Fruit fly (Drosophila melanogaster) whole organism, wandering third instar larva: ENCODE data around the gene CG31157.

Experiments
- Abd-B ChIP-seq: fragments of >200 bp; optimal IDR thresholded peaks from 2 replicates; lab custom pipeline; 2017; ENCODE audit warnings: missing biosample characterization, missing genetic modification characterization
- CG32264 ChIP-seq: fragments of 200-800 bp; sonication (Bioruptor generic); optimal IDR thresholded peaks from 2 replicates; lab custom pipeline; 2016; ENCODE audit warnings: missing biosample characterization, missing genetic modification characterization
- CG9705 ChIP-seq: fragments of 200-800 bp; sonication (Bioruptor generic); optimal IDR thresholded peaks from 2 replicates; lab custom pipeline; 2018; ENCODE audit warnings: missing biosample characterization, mild to moderate bottlenecking, missing genetic modification characterization
- CrebA ChIP-seq: fragments of 200-800 bp; sonication (Bioruptor generic); optimal IDR thresholded peaks from 2 replicates; lab custom pipeline; 2016; ENCODE audit warnings: missing biosample characterization, mild to moderate bottlenecking, missing genetic modification characterization, borderline replicate concordance
- Dfd ChIP-seq: fragments of >200 bp; optimal IDR thresholded peaks from 2 replicates; lab custom pipeline; 2017; ENCODE audit warnings: missing biosample characterization, missing genetic modification characterization
- Dif ChIP-seq: fragments of 200-275, 200-300 bp; sonication (Bioruptor generic); optimal IDR thresholded peaks from 2 replicates; lab custom pipeline; 2018; ENCODE audit warnings: missing biosample characterization, missing genetic modification characterization; ENCODE audit not compliant: partially characterized antibody
- GATAd ChIP-seq: sonication (Bioruptor generic); optimal IDR thresholded peaks from 2 replicates; lab custom pipeline; 2016; ENCODE audit warnings: missing biosample characterization, missing genetic modification characterization
- HLH106 ChIP-seq: fragments of 200-800 bp; optimal IDR thresholded peaks from 3 replicates; lab custom pipeline; 2019; ENCODE audit warnings: missing biosample characterization, mild to moderate bottlenecking, missing genetic modification characterization, moderate library complexity
- Hnf4 ChIP-seq: fragments of 200-800 bp; sonication (Bioruptor generic); optimal IDR thresholded peaks from 2 replicates; lab custom pipeline; 2016; ENCODE audit warnings: missing biosample characterization, mild to moderate bottlenecking, missing genetic modification characterization
- Hr78 ChIP-seq: fragments of >200 bp; optimal IDR thresholded peaks from 2 replicates; lab custom pipeline; 2017; ENCODE audit warnings: missing biosample characterization, missing genetic modification characterization
- Hr83 ChIP-seq: fragments of 200-300 bp; sonication (Bioruptor generic); optimal IDR thresholded peaks from 2 replicates; lab custom pipeline; 2016; ENCODE audit warnings: missing biosample characterization, mild to moderate bottlenecking, missing genetic modification characterization, moderate library complexity; ENCODE audit not compliant: poor library complexity, severe bottlenecking
- Jra ChIP-seq: sonication (Bioruptor generic); optimal IDR thresholded peaks from 2 replicates; lab custom pipeline; 2016; ENCODE audit warnings: missing biosample characterization, missing genetic modification characterization
- Mio ChIP-seq: sonication (Bioruptor generic); optimal IDR thresholded peaks from 2 replicates; lab custom pipeline; 2016; ENCODE audit warnings: missing biosample characterization, missing genetic modification characterization
- Myc ChIP-seq: fragments of >200 bp; optimal IDR thresholded peaks from 2 replicates; lab custom pipeline; 2017
- N ChIP-seq: fragments of >200 bp; optimal IDR thresholded peaks from 2 replicates; lab custom pipeline; 2018; ENCODE audit warnings: missing biosample characterization, missing external identifiers, missing genetic modification characterization
- OdsH ChIP-seq: fragments of 200-800 bp; sonication (Bioruptor generic); optimal IDR thresholded peaks from 2 replicates; lab custom pipeline; 2016; ENCODE audit warnings: missing biosample characterization, mild to moderate bottlenecking, missing genetic modification characterization
- Rel ChIP-seq, 2 experiments: fragments of 200-800 bp; sonication (Bioruptor generic) in 1 of 2; optimal IDR thresholded peaks; 2 replicates in 1 of 2; 3 replicates in 1 of 2; lab custom pipeline; 2016 to 2019; ENCODE audit warnings: mild to moderate bottlenecking in 2 of 2, missing biosample characterization in 2 of 2, missing genetic modification characterization in 2 of 2, moderate library complexity in 1 of 2
- Sp1 ChIP-seq: fragments of 200-800 bp; sonication (Bioruptor generic); optimal IDR thresholded peaks from 3 replicates; lab custom pipeline; 2019; ENCODE audit warnings: missing biosample characterization, mild to moderate bottlenecking, missing genetic modification characterization, moderate library complexity
- Vsx2 ChIP-seq: fragments of 200-300, 225-300 bp; sonication (Bioruptor generic); optimal IDR thresholded peaks from 2 replicates; lab custom pipeline; 2018; ENCODE audit warnings: missing biosample characterization, missing genetic modification characterization; ENCODE audit not compliant: partially characterized antibody
- br ChIP-seq: fragments of 200-800 bp; sonication (Bioruptor generic); optimal IDR thresholded peaks from 2 replicates; lab custom pipeline; 2016; ENCODE audit warnings: missing biosample characterization, missing genetic modification characterization
- brk ChIP-seq: fragments of 200-800 bp; sonication (Bioruptor generic); optimal IDR thresholded peaks from 2 replicates; lab custom pipeline; 2016; ENCODE audit warnings: missing biosample characterization, mild to moderate bottlenecking, missing genetic modification characterization
- dl ChIP-seq, 2 experiments: fragments of 175-275, 200-275 bp in 1 of 2; fragments of 200-275 bp in 1 of 2; sonication (Bioruptor generic); optimal IDR thresholded peaks; lab custom pipeline; 2018; ENCODE audit warnings: mild to moderate bottlenecking in 2 of 2, missing biosample characterization in 2 of 2, missing genetic modification characterization in 2 of 2, moderate library complexity in 2 of 2; ENCODE audit not compliant: partially characterized antibody in 2 of 2, insufficient read depth in 1 of 2
- dmrt93B ChIP-seq: fragments of 200-800 bp; sonication (Bioruptor generic); optimal IDR thresholded peaks from 2 replicates; lab custom pipeline; 2018; ENCODE audit warnings: missing biosample characterization, mild to moderate bottlenecking, missing genetic modification characterization
- dsf ChIP-seq: sonication (Bioruptor generic); optimal IDR thresholded peaks from 2 replicates; lab custom pipeline; 2016; ENCODE audit warnings: missing biosample characterization, missing genetic modification characterization, borderline replicate concordance
- ey ChIP-seq: fragments of 200-800 bp; sonication (Bioruptor generic); optimal IDR thresholded peaks from 2 replicates; lab custom pipeline; 2016; ENCODE audit warnings: missing biosample characterization, missing genetic modification characterization
- foxo ChIP-seq, 2 experiments: fragments of 200-800 bp; sonication (Bioruptor generic); optimal IDR thresholded peaks; 2 replicates in 1 of 2; 3 replicates in 1 of 2; lab custom pipeline; 2016 to 2017; ENCODE audit warnings: missing biosample characterization in 2 of 2, missing genetic modification characterization in 2 of 2
- fru ChIP-seq: fragments of 200-800 bp; sonication (Bioruptor generic); optimal IDR thresholded peaks from 3 replicates; lab custom pipeline; 2016; ENCODE audit warnings: missing biosample characterization, mild to moderate bottlenecking, missing genetic modification characterization
- h ChIP-seq: fragments of 200-800 bp; sonication (Bioruptor generic); optimal IDR thresholded peaks from 3 replicates; lab custom pipeline; 2016; ENCODE audit warnings: missing biosample characterization, mild to moderate bottlenecking, missing genetic modification characterization
- jim ChIP-seq: fragments of 175-275, 200-325 bp; sonication (Bioruptor generic); optimal IDR thresholded peaks from 2 replicates; lab custom pipeline; 2016; ENCODE audit warnings: missing biosample characterization, mild to moderate bottlenecking, missing genetic modification characterization
- lola ChIP-seq: fragments of >200 bp; optimal IDR thresholded peaks from 2 replicates; lab custom pipeline; 2017; ENCODE audit warnings: missing biosample characterization, missing genetic modification characterization
- pan ChIP-seq: fragments of >200 bp; optimal IDR thresholded peaks from 2 replicates; lab custom pipeline; 2017
- psq ChIP-seq: fragments of 200-800 bp; sonication (Bioruptor generic); optimal IDR thresholded peaks from 3 replicates; lab custom pipeline; 2017; ENCODE audit warnings: missing biosample characterization, mild to moderate bottlenecking, missing genetic modification characterization, moderate library complexity
- rgr ChIP-seq: fragments of 200-800 bp; sonication (Bioruptor generic); optimal IDR thresholded peaks from 3 replicates; lab custom pipeline; 2016; ENCODE audit warnings: missing biosample characterization, mild to moderate bottlenecking, missing genetic modification characterization
- sage ChIP-seq: fragments of 200-800 bp; sonication (Bioruptor generic); optimal IDR thresholded peaks from 2 replicates; lab custom pipeline; 2016; ENCODE audit warnings: missing biosample characterization, mild to moderate bottlenecking, missing genetic modification characterization
- sv ChIP-seq: fragments of 200-800 bp; sonication (Bioruptor generic); optimal IDR thresholded peaks from 3 replicates; lab custom pipeline; 2016; ENCODE audit warnings: missing biosample characterization, missing genetic modification characterization
- tai ChIP-seq: sonication (Bioruptor generic); optimal IDR thresholded peaks from 2 replicates; lab custom pipeline; 2016; ENCODE audit warnings: missing biosample characterization, missing genetic modification characterization
- usp ChIP-seq: fragments of >200 bp; optimal IDR thresholded peaks from 2 replicates; lab custom pipeline; 2017; ENCODE audit warnings: missing biosample characterization, missing genetic modification characterization
- woc ChIP-seq: sonication (Bioruptor generic); optimal IDR thresholded peaks from 2 replicates; lab custom pipeline; 2016; ENCODE audit warnings: missing biosample characterization, mild to moderate bottlenecking, missing genetic modification characterization

Gene CG31157

DNA sequence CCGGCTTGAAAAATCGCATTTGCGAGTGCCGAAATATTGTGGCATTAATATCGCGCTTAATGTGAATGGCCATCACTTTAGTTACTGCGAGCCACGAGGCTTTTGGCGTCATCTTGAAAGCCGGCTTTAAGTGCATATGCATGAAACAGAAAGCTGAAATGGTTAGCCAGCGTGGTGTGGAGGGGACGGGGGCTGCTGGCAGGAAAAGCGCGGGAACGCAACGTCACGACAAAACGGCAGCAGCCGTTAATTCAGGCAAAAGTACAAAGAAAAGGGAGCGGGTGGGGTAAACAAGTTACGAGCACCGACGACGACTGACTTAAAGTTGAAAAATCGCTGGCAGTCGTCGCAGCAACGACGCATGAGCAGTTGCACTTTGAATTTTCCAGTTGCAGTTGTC is 32.1 kb upstream of the CG31157 start:
- TF ChIP-seq lola (GFP tag; lab: Kevin White, UChicago) (no peak), sv (GFP tag; lab: Kevin White, UChicago) (no peak), Jra (GFP tag; lab: Kevin White, UChicago) (no peak), Dfd (no peak), Abd-B (GFP tag; lab: Kevin White, UChicago) (no peak), Myc (lab: Kevin White, UChicago) (no peak), GATAd (no peak), fru (GFP tag; lab: Kevin White, UChicago) (no peak), CrebA (GFP tag; lab: Kevin White, UChicago) (no peak), Hr83 (GFP tag; lab: Kevin White, UChicago) (no peak), usp (GFP tag; lab: Kevin White, UChicago) (no peak), CG32264 (GFP tag; lab: Kevin White, UChicago) (no peak)

DNA sequence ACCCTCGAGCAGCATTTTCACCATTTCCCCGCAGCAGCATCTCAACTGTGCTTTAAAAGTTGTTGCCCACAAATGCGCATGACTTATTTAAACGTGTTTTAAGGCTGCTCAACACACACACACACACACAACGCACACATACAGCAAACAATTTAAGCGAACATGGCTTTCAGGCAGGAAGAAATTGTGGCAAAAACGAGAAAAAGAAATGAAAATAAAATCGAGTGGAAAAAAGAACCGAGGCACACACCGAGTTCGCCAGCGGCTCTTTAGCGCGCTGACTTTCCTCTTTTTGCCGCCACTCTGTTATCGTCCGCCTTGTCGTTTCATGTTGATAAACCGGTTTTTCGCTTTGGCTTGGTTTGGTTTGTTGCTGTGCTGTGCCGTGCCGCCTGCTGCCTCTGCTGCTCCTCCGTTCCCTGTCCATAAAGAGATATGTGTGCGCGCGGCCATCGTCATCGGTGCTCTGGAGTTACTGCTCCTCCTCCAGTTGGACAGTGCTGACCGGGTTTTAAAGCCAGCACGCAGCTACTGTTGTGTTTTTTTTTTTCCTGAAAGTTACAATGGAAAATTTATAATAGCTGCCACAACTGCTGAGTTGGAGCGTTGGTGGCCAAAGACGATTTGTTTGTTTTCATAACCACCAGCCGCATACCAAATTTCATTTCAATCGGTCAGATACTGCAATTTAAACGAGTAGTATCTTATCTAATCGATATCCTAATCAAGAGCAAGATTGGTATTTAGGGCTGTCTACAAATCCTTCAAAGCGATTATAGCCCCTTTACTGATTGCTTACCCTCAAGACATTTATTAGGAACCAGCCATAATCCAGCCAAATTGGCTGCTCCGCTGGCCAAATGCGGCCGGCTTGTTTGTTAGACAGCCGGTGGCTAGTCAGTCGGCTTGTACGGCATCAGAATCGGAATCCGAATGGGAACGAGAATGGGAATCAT is 31.4 kb upstream of the CG31157 start:
- TF ChIP-seq sv (GFP tag; lab: Kevin White, UChicago) (no peak), foxo (GFP tag; optimal IDR thresholded peaks at IDR 0.05; lab: Kevin White, UChicago) (peak; percentile 22 to 72), N (GFP tag; lab: Kevin White, UChicago) (no peak), CG9705 (GFP tag; lab: Kevin White, UChicago) (no peak), dsf (no peak), CG32264 (GFP tag; lab: Kevin White, UChicago) (peak; percentile 9), Jra (GFP tag; lab: Kevin White, UChicago) (peak; percentile 25), Hr83 (GFP tag; lab: Kevin White, UChicago) (peak; percentile 65), Dif (GFP tag; lab: Kevin White, UChicago) (peak; percentile 68), brk (GFP tag; lab: Kevin White, UChicago) (peak; percentile 56), CrebA (GFP tag; lab: Kevin White, UChicago) (no peak), lola (GFP tag; lab: Kevin White, UChicago) (no peak), rgr (GFP tag; lab: Kevin White, UChicago) (no peak), Dfd (no peak), Hr78 (GFP tag; lab: Kevin White, UChicago) (no peak), psq (GFP tag; lab: Kevin White, UChicago) (peak; percentile 69), Myc (lab: Kevin White, UChicago) (peak; percentile 96), ey (peak; percentile 21), Abd-B (GFP tag; lab: Kevin White, UChicago) (no peak), Vsx2 (GFP tag; lab: Kevin White, UChicago) (no peak), br (peak; percentile 36), OdsH (peak; percentile 11), woc (GFP tag; lab: Kevin White, UChicago) (peak; percentile 87), HLH106 (peak; percentile 4), GATAd (no peak), sage (GFP tag; lab: Kevin White, UChicago) (peak; percentile 46), usp (GFP tag; lab: Kevin White, UChicago) (no peak), h (GFP tag; lab: Kevin White, UChicago) (peak; percentile 42), tai (GFP tag; lab: Kevin White, UChicago) (peak; percentile 9), fru (GFP tag; lab: Kevin White, UChicago) (peak; percentile 62), Rel (GFP tag; optimal IDR thresholded peaks at IDR 0.05; lab: Kevin White, UChicago) (peak; percentile 87), Rel (tag; optimal IDR thresholded peaks at IDR 0.05; lab: Kevin White, UChicago) (peak; percentile 73), jim (peak; percentile 21), Sp1 (GFP tag; lab: Kevin White, UChicago) (no peak), dl (GFP tag; optimal IDR thresholded peaks at IDR 0.05; lab: Kevin White, UChicago; ENCODE audit: insufficient read depth in 1 of 2, partially characterized antibody in 2 of 2) (peak; percentile 60 to 71), Hnf4 (GFP tag; lab: Kevin White, UChicago) (peak; percentile 16), dmrt93B (GFP tag; lab: Kevin White, UChicago) (no peak), Mio (no peak), pan (lab: Kevin White, UChicago) (no peak)
